Fruit fly (Drosophila melanogaster) whole organism, embryonic: ENCODE data around the gene Sema5c.

Source experiments
- Atf-2 ChIP-seq: fragments of 200-800 bp; sonication (Bioruptor generic); optimal IDR thresholded peaks from 2 replicates; lab custom pipeline; 2016; ENCODE audit warnings: missing biosample characterization, missing genetic modification characterization
- Awh ChIP-seq: fragments of 200-800 bp; sonication (Bioruptor generic); IDR thresholded peaks from 2 replicates; pipeline ENCODE4, ENCODE4 v1.3.6; 2022; ENCODE audit warnings: missing biosample characterization, missing genetic modification characterization
- Blimp-1 ChIP-seq: fragments of 200-800 bp; sonication (Bioruptor generic); optimal IDR thresholded peaks from 3 replicates; lab custom pipeline; 2018; ENCODE audit warnings: missing biosample characterization, missing genetic modification characterization, mild to moderate bottlenecking, moderate library complexity, missing genetic modification reagents
- CG1024 ChIP-seq: fragments of 200-800 bp; sonication (Bioruptor generic); IDR thresholded peaks from 2 replicates; pipeline ENCODE4 v1.3.6; 2022; ENCODE audit warnings: missing biosample characterization, missing genetic modification characterization
- CG12236 ChIP-seq: fragments of 200-800 bp; sonication (Bioruptor generic); optimal IDR thresholded peaks from 2 replicates; lab custom pipeline; 2016; ENCODE audit warnings: missing biosample characterization, missing genetic modification characterization
- CG16815 ChIP-seq: fragments of 200-800 bp; sonication (Bioruptor generic); optimal IDR thresholded peaks from 3 replicates; lab custom pipeline; 2017; ENCODE audit warnings: missing biosample characterization, mild to moderate bottlenecking, missing genetic modification characterization
- CG16863 ChIP-seq: fragments of 200-800 bp; sonication (Bioruptor generic); optimal IDR thresholded peaks from 3 replicates; lab custom pipeline; 2016; ENCODE audit warnings: missing biosample characterization, missing genetic modification characterization
- CG18476 ChIP-seq: fragments of 200-800 bp; sonication (Bioruptor generic); optimal IDR thresholded peaks from 2 replicates; lab custom pipeline; 2016; ENCODE audit warnings: missing biosample characterization, mild to moderate bottlenecking, missing genetic modification characterization
- CG18619 ChIP-seq: fragments of 200-800 bp; sonication (Bioruptor generic); optimal IDR thresholded peaks from 3 replicates; lab custom pipeline; 2017; ENCODE audit warnings: missing biosample characterization, mild to moderate bottlenecking, missing genetic modification characterization
- CG2129 ChIP-seq: fragments of 200-800 bp; sonication (Bioruptor generic); IDR thresholded peaks from 2 replicates; pipeline ENCODE4 v1.3.6; 2022; ENCODE audit warnings: missing biosample characterization, missing genetic modification characterization; ENCODE audit not compliant: partially characterized antibody
- CG34224 ChIP-seq: fragments of 200-800 bp; sonication (Bioruptor generic); IDR thresholded peaks from 3 replicates; pipeline ENCODE4 v1.3.6; 2022; ENCODE audit warnings: missing biosample characterization, missing genetic modification characterization; ENCODE audit not compliant: partially characterized antibody
- CG4360 ChIP-seq: fragments of 200-800 bp; sonication (Bioruptor generic); IDR thresholded peaks from 2 replicates; pipeline ENCODE4 v1.3.6; 2022; ENCODE audit warnings: missing biosample characterization, missing genetic modification characterization
- CG4617 ChIP-seq: fragments of 200-800 bp; sonication (Bioruptor generic); optimal IDR thresholded peaks from 3 replicates; lab custom pipeline; 2016; ENCODE audit warnings: missing biosample characterization, missing genetic modification characterization, borderline replicate concordance
- CG5180 ChIP-seq: fragments of 200-800 bp; sonication (Bioruptor generic); optimal IDR thresholded peaks from 3 replicates; lab custom pipeline; 2017; ENCODE audit warnings: missing biosample characterization, missing genetic modification characterization, mild to moderate bottlenecking, moderate library complexity, missing genetic modification reagents
- CG8281 ChIP-seq: fragments of 200-800 bp; sonication (Bioruptor generic); optimal IDR thresholded peaks from 2 replicates; lab custom pipeline; 2018; ENCODE audit warnings: missing biosample characterization, mild to moderate bottlenecking, missing genetic modification characterization, moderate library complexity
- CG9797 ChIP-seq: fragments of 200-800 bp; sonication (Bioruptor generic); optimal IDR thresholded peaks from 3 replicates; lab custom pipeline; 2018; ENCODE audit warnings: missing biosample characterization, mild to moderate bottlenecking, missing genetic modification characterization
- CG9876 ChIP-seq: fragments of 200-800 bp; sonication (Bioruptor generic); optimal IDR thresholded peaks from 2 replicates; lab custom pipeline; 2016; ENCODE audit warnings: missing biosample characterization, missing genetic modification characterization
- CHES-1-like ChIP-seq: fragments of 200-800 bp; sonication (Bioruptor generic); optimal IDR thresholded peaks from 2 replicates; lab custom pipeline; 2016; ENCODE audit warnings: missing biosample characterization, missing genetic modification characterization
- CkIIα-i1 ChIP-seq: fragments of 200-800 bp; sonication (Bioruptor generic); IDR thresholded peaks from 2 replicates; pipeline ENCODE4 v1.3.6; 2022; ENCODE audit warnings: missing biosample characterization, missing genetic modification characterization
- D19A ChIP-seq: fragments of 200-800 bp; optimal IDR thresholded peaks from 3 replicates; lab custom pipeline; 2019; ENCODE audit warnings: missing biosample characterization, mild to moderate bottlenecking, missing genetic modification characterization, moderate library complexity
- Drgx ChIP-seq: fragments of 200-800 bp; sonication (Bioruptor generic); IDR thresholded peaks from 2 replicates; pipeline ENCODE4 v1.3.6; 2022; ENCODE audit warnings: missing biosample characterization, missing genetic modification characterization
- Fer2 ChIP-seq: fragments of 200-800 bp; sonication (Bioruptor generic); optimal IDR thresholded peaks from 2 replicates; lab custom pipeline; 2018; ENCODE audit warnings: missing biosample characterization, mild to moderate bottlenecking, missing genetic modification characterization, moderate library complexity
- MBD-R2 ChIP-seq: fragments of 200-800 bp; sonication (Bioruptor generic); IDR thresholded peaks from 2 replicates; pipeline ENCODE4 v1.3.6; 2022; ENCODE audit warnings: missing biosample characterization, missing genetic modification characterization
- NC2α ChIP-seq: fragments of 200-800 bp; sonication (Bioruptor generic); optimal IDR thresholded peaks from 2 replicates; lab custom pipeline; 2016; ENCODE audit warnings: missing biosample characterization, missing genetic modification characterization
- Oli ChIP-seq: fragments of 200-800 bp; sonication (Bioruptor generic); optimal IDR thresholded peaks from 2 replicates; lab custom pipeline; 2018; ENCODE audit warnings: missing biosample characterization, mild to moderate bottlenecking, missing genetic modification characterization, moderate library complexity
- PHDP ChIP-seq: fragments of 200-800 bp; sonication (Bioruptor generic); optimal IDR thresholded peaks from 3 replicates; lab custom pipeline; 2018; ENCODE audit warnings: missing biosample characterization, mild to moderate bottlenecking, missing genetic modification characterization, moderate library complexity
- Poxn ChIP-seq: fragments of 200-800 bp; sonication (Bioruptor generic); IDR thresholded peaks from 2 replicates; pipeline ENCODE4 v1.3.6; 2022; ENCODE audit warnings: missing biosample characterization, missing genetic modification characterization
- Sox102F ChIP-seq: fragments of 200-800 bp; sonication (Bioruptor generic); optimal IDR thresholded peaks from 2 replicates; lab custom pipeline; 2018; ENCODE audit warnings: missing biosample characterization, mild to moderate bottlenecking, missing genetic modification characterization, moderate library complexity
- Stat92E ChIP-seq, 3 experiments: fragments of >200 bp in 2 of 3; fragments of 200-800 bp in 1 of 3; sonication (Bioruptor generic) in 1 of 3; optimal IDR thresholded peaks; 2 replicates each; lab custom pipeline; 2017 to 2019; ENCODE audit warnings: missing biosample characterization in 3 of 3, missing genetic modification characterization in 3 of 3, mild to moderate bottlenecking in 1 of 3, moderate library complexity in 1 of 3
- bowl ChIP-seq: fragments of 200-800 bp; sonication (Bioruptor generic); IDR thresholded peaks from 2 replicates; pipeline ENCODE4 v1.3.6; 2022; ENCODE audit warnings: missing biosample characterization, missing genetic modification characterization
- bsh ChIP-seq, 2 experiments: fragments of 200-800 bp; sonication (Bioruptor generic); optimal IDR thresholded peaks; 2 replicates each; lab custom pipeline; 2017 to 2018; ENCODE audit warnings: mild to moderate bottlenecking in 2 of 2, missing biosample characterization in 2 of 2, missing genetic modification characterization in 2 of 2, moderate library complexity in 1 of 2
- caup ChIP-seq: fragments of 200-800 bp; sonication (Bioruptor generic); optimal IDR thresholded peaks from 3 replicates; lab custom pipeline; 2017; ENCODE audit warnings: missing biosample characterization, mild to moderate bottlenecking, missing genetic modification characterization, moderate library complexity; ENCODE audit not compliant: severe bottlenecking
- corto ChIP-seq: fragments of 200-800 bp; sonication (Bioruptor generic); optimal IDR thresholded peaks from 2 replicates; lab custom pipeline; 2016; ENCODE audit warnings: missing biosample characterization, mild to moderate bottlenecking, missing genetic modification characterization, moderate library complexity
- gcm ChIP-seq: fragments of 200-800 bp; sonication (Bioruptor generic); optimal IDR thresholded peaks from 2 replicates; lab custom pipeline; 2019; ENCODE audit warnings: missing biosample characterization, mild to moderate bottlenecking, missing genetic modification characterization, moderate library complexity
- gfzf ChIP-seq: fragments of 200-800 bp; sonication (Bioruptor generic); optimal IDR thresholded peaks from 2 replicates; lab custom pipeline; 2016; ENCODE audit warnings: missing biosample characterization, mild to moderate bottlenecking, missing genetic modification characterization, moderate library complexity
- gsb-n ChIP-seq: fragments of 200-800 bp; sonication (Bioruptor generic); optimal IDR thresholded peaks from 3 replicates; lab custom pipeline; 2018; ENCODE audit warnings: missing biosample characterization, mild to moderate bottlenecking, missing genetic modification characterization
- ind ChIP-seq: fragments of 200-800 bp; sonication (Bioruptor generic); optimal IDR thresholded peaks from 3 replicates; lab custom pipeline; 2016; ENCODE audit warnings: missing biosample characterization, missing genetic modification characterization
- jumu ChIP-seq: fragments of 200-800 bp; sonication (Bioruptor generic); optimal IDR thresholded peaks from 3 replicates; lab custom pipeline; 2016; ENCODE audit warnings: missing biosample characterization, missing genetic modification characterization
- ken ChIP-seq: fragments of 200-800 bp; sonication (Bioruptor generic); IDR thresholded peaks from 3 replicates; pipeline ENCODE4 v1.3.6; 2022; ENCODE audit warnings: missing biosample characterization, missing genetic modification characterization
- pb ChIP-seq: fragments of 200-800 bp; sonication (Bioruptor generic); optimal IDR thresholded peaks from 3 replicates; lab custom pipeline; 2016; ENCODE audit warnings: missing biosample characterization, missing genetic modification characterization
- pnt ChIP-seq: fragments of 200-800 bp; sonication (Bioruptor generic); optimal IDR thresholded peaks from 3 replicates; lab custom pipeline; 2016; ENCODE audit warnings: missing biosample characterization, missing genetic modification characterization
- psq ChIP-seq: fragments of 200-800 bp; sonication (Bioruptor generic); optimal IDR thresholded peaks from 2 replicates; lab custom pipeline; 2017; ENCODE audit warnings: missing biosample characterization, missing genetic modification characterization
- sisA ChIP-seq: fragments of 200-800 bp; sonication (Bioruptor generic); IDR thresholded peaks from 2 replicates; pipeline ENCODE4 v1.3.6; 2022; ENCODE audit warnings: missing biosample characterization, missing genetic modification characterization
- slbo ChIP-seq: fragments of 200-800 bp; sonication (Bioruptor generic); IDR thresholded peaks from 2 replicates; pipeline ENCODE4 v1.3.6; 2022; ENCODE audit warnings: missing biosample characterization, missing genetic modification characterization
- slp2 ChIP-seq: fragments of 200-800 bp; sonication (Bioruptor generic); optimal IDR thresholded peaks from 2 replicates; lab custom pipeline; 2016; ENCODE audit warnings: missing biosample characterization, missing genetic modification characterization
- tna ChIP-seq: fragments of 200-800 bp; sonication (Bioruptor generic); IDR thresholded peaks from 2 replicates; pipeline ENCODE4 v1.3.6; 2022; ENCODE audit warnings: missing biosample characterization, missing genetic modification characterization; ENCODE audit not compliant: partially characterized antibody
- zen ChIP-seq: fragments of 200-800 bp; sonication (Bioruptor generic); optimal IDR thresholded peaks from 3 replicates; lab custom pipeline; 2018; ENCODE audit warnings: missing biosample characterization, mild to moderate bottlenecking, missing genetic modification characterization, moderate library complexity

The Sema5c gene

DNA sequence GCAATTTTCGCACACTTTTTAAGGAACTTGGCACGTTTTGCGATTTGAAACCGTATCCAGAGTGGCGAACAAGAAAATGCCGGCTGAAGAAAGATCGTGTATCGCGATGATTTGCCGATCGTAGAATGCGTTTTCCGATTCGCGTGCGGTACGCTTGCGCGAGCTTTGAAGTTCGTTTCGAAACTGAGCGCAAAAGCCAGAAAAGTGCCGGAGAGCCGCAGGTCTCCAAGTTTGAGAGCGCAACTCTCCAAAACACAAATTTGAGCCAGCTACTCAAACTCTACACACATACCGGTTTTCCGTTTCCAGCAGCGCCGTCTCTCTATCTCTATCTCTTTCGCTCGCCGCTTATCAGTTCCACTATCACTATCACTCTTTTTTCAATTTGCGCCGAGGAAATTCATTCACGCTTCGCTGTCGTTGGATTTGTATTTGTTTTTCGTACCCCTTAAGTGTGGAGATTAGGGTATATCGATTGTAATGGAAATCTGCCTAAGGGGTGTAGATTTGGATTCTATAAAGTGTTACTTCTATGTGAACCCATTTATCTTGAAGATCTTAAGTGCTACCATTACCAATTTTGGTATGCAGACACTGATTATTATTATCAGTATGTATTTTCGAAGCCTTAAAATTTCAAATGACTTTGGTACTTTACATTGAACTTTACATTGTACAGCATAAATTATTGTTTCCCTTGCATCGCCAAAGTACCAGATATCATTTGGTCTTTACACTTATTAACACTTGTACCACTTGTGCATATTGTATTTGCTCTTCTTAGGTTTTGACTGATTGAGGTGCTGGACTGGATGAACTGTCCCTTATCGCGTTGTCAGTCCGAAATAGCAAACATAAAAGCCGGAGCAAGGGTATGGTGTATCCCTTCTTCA is 25.1 kb downstream of the Sema5c start (continued):
- no peak for TF ChIP-seq Fer2
- peak; percentile 42 for TF ChIP-seq PHDP
- TF ChIP-seq CG8281 (tag; lab: Kevin White, UChicago): no peak
- no peak for TF ChIP-seq Drgx (GFP tag; lab: Robert Waterston, UW)
- peak; percentile 57 for TF ChIP-seq CG18619
- peak; percentile 73 for TF ChIP-seq Atf-2 (GFP tag; lab: Kevin White, UChicago)
- no peak for TF ChIP-seq CkIIα-i1 (GFP tag; lab: Robert Waterston, UW)
- TF ChIP-seq caup (GFP tag; lab: Kevin White, UChicago): peak; percentile 32
- TF ChIP-seq CHES-1-like (GFP tag; lab: Kevin White, UChicago): peak; percentile 42
- TF ChIP-seq sisA: peak; percentile 46
- peak; percentile 42 for TF ChIP-seq slbo (GFP tag; lab: Robert Waterston, UW)
- peak; percentile 70 for TF ChIP-seq pnt (GFP tag; lab: Kevin White, UChicago)
- TF ChIP-seq CG4617 (GFP tag; lab: Kevin White, UChicago): no peak
- peak; percentile 75 for TF ChIP-seq jumu (GFP tag; lab: Kevin White, UChicago)
- TF ChIP-seq D19A (tag; lab: Kevin White, UChicago): peak; percentile 78
- TF ChIP-seq gcm (GFP tag; lab: Kevin White, UChicago): peak; percentile 63
- TF ChIP-seq CG16815 (GFP tag; lab: Kevin White, UChicago): peak; percentile 64
- no peak for TF ChIP-seq corto (GFP tag; lab: Kevin White, UChicago)
- TF ChIP-seq CG12236 (GFP tag; lab: Kevin White, UChicago): peak; percentile 65
- TF ChIP-seq ind (GFP tag; lab: Kevin White, UChicago): peak; percentile 65
- TF ChIP-seq tna (GFP tag; lab: Robert Waterston, UW): peak; percentile 30; the same call in 1 of the 2 replicates
- TF ChIP-seq pb (GFP tag; lab: Kevin White, UChicago): peak; percentile 29

DNA sequence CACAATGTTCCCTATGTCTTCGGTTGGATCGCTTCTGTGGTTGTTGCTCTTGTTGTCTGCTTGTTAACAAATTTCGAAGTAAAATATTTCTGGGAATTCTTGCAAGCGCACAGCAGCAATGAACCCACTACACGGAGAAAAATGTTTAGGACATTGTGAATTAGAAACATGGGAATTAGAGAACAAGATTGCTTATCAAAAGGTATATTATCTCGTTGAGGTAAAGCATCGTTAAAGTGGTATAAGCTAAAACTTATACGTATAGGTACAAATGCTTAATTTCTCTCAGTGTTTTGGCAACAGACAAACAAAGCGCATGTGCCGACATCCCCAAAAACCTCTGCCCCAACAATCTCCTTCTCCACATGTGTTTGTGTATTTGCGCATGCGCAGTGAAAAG is 27.9 kb downstream of the Sema5c start:
- TF ChIP-seq MBD-R2 (no peak), CG18476 (GFP tag; lab: Kevin White, UChicago) (peak; percentile 27), psq (GFP tag; lab: Kevin White, UChicago) (no peak), CG1024 (peak; percentile 52; the same call in 1 of the 2 replicates), CG5180 (no peak), NC2α (GFP tag; lab: Kevin White, UChicago) (no peak), Stat92E (GFP tag; optimal IDR thresholded peaks at IDR 0.05; lab: Kevin White, UChicago) (peak in 1 of 3 experiments; percentile 87), zen (tag; lab: Kevin White, UChicago) (peak; percentile 12), ken (peak; percentile 36; the same call in 1 of the 3 replicates), CG9876 (GFP tag; lab: Kevin White, UChicago) (no peak), CG16863 (GFP tag; lab: Kevin White, UChicago) (peak; percentile 16), Blimp-1 (GFP tag; lab: Kevin White, UChicago) (peak; percentile 66), gcm (GFP tag; lab: Kevin White, UChicago) (peak; percentile 35), bsh (GFP tag; optimal IDR thresholded peaks at IDR 0.05; lab: Kevin White, UChicago) (peak in 1 of 2 experiments; percentile 71), CG34224 (no peak), CG9797 (GFP tag; lab: Kevin White, UChicago) (no peak), Oli (tag; lab: Kevin White, UChicago) (peak; percentile 36), CG2129 (GFP tag; lab: Robert Waterston, UW) (no peak), gfzf (GFP tag; lab: Kevin White, UChicago) (no peak), slp2 (GFP tag; lab: Kevin White, UChicago) (peak; percentile 26), bowl (no peak), Awh (GFP tag; lab: Robert Waterston, UW) (no peak), CG4360 (GFP tag; lab: Robert Waterston, UW) (no peak), Sox102F (GFP tag; lab: Kevin White, UChicago) (peak; percentile 45), gsb-n (peak; percentile 54), Poxn (GFP tag; lab: Robert Waterston, UW) (no peak)
